Worm (Caenorhabditis elegans): ENCODE measurements around the gene dop-5.

- TF ChIP-seq tab-1 (GFP tag; IDR thresholded peaks at IDR 0.05), result no peak
- TF ChIP-seq ztf-29 (GFP tag; IDR thresholded peaks at IDR 0.05), result no peak
Measured at ce11 chrV:11373918-11374317, 7.9 kb upstream of the dop-5 start.
